Worm (Caenorhabditis elegans) whole organism, L2 larva: ENCODE results near the gene fbxa-89.

Source experiments
- C34F6.9 ChIP-seq: fragments of 150-350 bp; optimal IDR thresholded peaks from 2 replicates; lab custom pipeline; 2014; ENCODE audit warnings: missing biosample characterization, missing genetic modification characterization
- F13H6.1 ChIP-seq: sonication (generic microtip); optimal IDR thresholded peaks from 2 replicates; lab custom pipeline; 2016; ENCODE audit warnings: missing genetic modification characterization, missing compliant biosample characterization
- R02D3.7 ChIP-seq: fragments of 150-350 bp; optimal IDR thresholded peaks from 2 replicates; lab custom pipeline; 2014; ENCODE audit warnings: missing biosample characterization, missing genetic modification characterization
- Y55F3AM.14 ChIP-seq: fragments of 200-800 bp; sonication (Bioruptor generic); optimal IDR thresholded peaks from 2 replicates; lab custom pipeline; 2018; ENCODE audit warnings: mild to moderate bottlenecking, missing genetic modification characterization, missing compliant biosample characterization
- alr-1 ChIP-seq: fragments of 150-350 bp; optimal IDR thresholded peaks from 2 replicates; lab custom pipeline; 2014; ENCODE audit warnings: missing biosample characterization, missing genetic modification characterization
- aly-2 ChIP-seq: fragments of 150-350 bp; optimal IDR thresholded peaks from 2 replicates; lab custom pipeline; 2014; ENCODE audit warnings: missing biosample characterization, missing genetic modification characterization
- ama-1 ChIP-seq: fragments of 150-350 bp; optimal IDR thresholded peaks from 2 replicates; lab custom pipeline; 2018; ENCODE audit warnings: inconsistent platforms
- blmp-1 ChIP-seq: sonication (generic microtip); optimal IDR thresholded peaks from 2 replicates; lab custom pipeline; 2017; ENCODE audit warnings: missing genetic modification characterization, mild to moderate bottlenecking, missing compliant biosample characterization, antibody characterized with exemption, moderate library complexity; ENCODE audit not compliant: insufficient read depth
- ceh-82 ChIP-seq: fragments of 150-350 bp; optimal IDR thresholded peaks from 2 replicates; lab custom pipeline; 2014; ENCODE audit warnings: missing biosample characterization, missing genetic modification characterization
- crh-2 ChIP-seq: sonication (generic microtip); optimal IDR thresholded peaks from 2 replicates; lab custom pipeline; 2017; ENCODE audit warnings: missing biosample characterization, missing genetic modification characterization
- egl-27 ChIP-seq: sonication (generic microtip); optimal IDR thresholded peaks from 3 replicates; lab custom pipeline; 2017; ENCODE audit warnings: missing biosample characterization, missing genetic modification reagents, missing genetic modification characterization
- elt-3 ChIP-seq: sonication (generic microtip); optimal IDR thresholded peaks from 2 replicates; lab custom pipeline; 2017; ENCODE audit warnings: missing biosample characterization, missing genetic modification characterization
- fos-1 ChIP-seq: fragments of 150-350 bp; optimal IDR thresholded peaks from 2 replicates; lab custom pipeline; 2014; ENCODE audit warnings: missing biosample characterization, missing genetic modification characterization
- gmeb-1 ChIP-seq: fragments of 150-350 bp; optimal IDR thresholded peaks from 2 replicates; lab custom pipeline; 2014; ENCODE audit warnings: missing biosample characterization, missing genetic modification characterization
- lin-11 ChIP-seq: fragments of 150-350 bp; sonication (generic microtip); optimal IDR thresholded peaks from 2 replicates; lab custom pipeline; 2014; ENCODE audit warnings: missing biosample characterization, missing genetic modification characterization, inconsistent platforms, mixed read lengths
- lin-13 ChIP-seq: fragments of 150-350 bp; optimal IDR thresholded peaks from 2 replicates; lab custom pipeline; 2014; ENCODE audit warnings: missing biosample characterization, missing genetic modification reagents, missing genetic modification characterization
- lin-39 ChIP-seq: fragments of 150-350 bp; optimal IDR thresholded peaks from 2 replicates; lab custom pipeline; 2014; ENCODE audit warnings: missing biosample characterization, missing genetic modification reagents, missing genetic modification characterization
- lsy-2 ChIP-seq, 2 experiments: fragments of 150-350 bp in 1 of 2; sonication (generic microtip) in 1 of 2; optimal IDR thresholded peaks; 2 replicates each; lab custom pipeline; 2014 to 2017; ENCODE audit warnings: missing biosample characterization in 2 of 2, missing genetic modification characterization in 2 of 2
- mab-5 ChIP-seq: fragments of 150-350 bp; optimal IDR thresholded peaks from 2 replicates; lab custom pipeline; 2014; ENCODE audit warnings: missing biosample characterization, missing genetic modification characterization
- mbf-1 ChIP-seq: sonication (generic microtip); optimal IDR thresholded peaks from 2 replicates; lab custom pipeline; 2017; ENCODE audit warnings: missing biosample characterization, missing genetic modification characterization
- mdl-1 ChIP-seq, 2 experiments: fragments of 150-350 bp in 1 of 2; sonication (generic microtip) in 1 of 2; optimal IDR thresholded peaks; 2 replicates each; lab custom pipeline; 2017; ENCODE audit warnings: missing biosample characterization in 2 of 2, missing genetic modification characterization in 2 of 2
- nhr-10 ChIP-seq: sonication (generic microtip); optimal IDR thresholded peaks from 2 replicates; lab custom pipeline; 2017; ENCODE audit warnings: missing biosample characterization, missing genetic modification characterization
- nhr-11 ChIP-seq: fragments of 150-350 bp; optimal IDR thresholded peaks from 2 replicates; lab custom pipeline; 2014; ENCODE audit warnings: missing biosample characterization, missing genetic modification characterization
- nhr-12 ChIP-seq: fragments of 150-350 bp; optimal IDR thresholded peaks from 2 replicates; lab custom pipeline; 2014; ENCODE audit warnings: missing biosample characterization, missing genetic modification characterization
- nhr-129 ChIP-seq: fragments of 150-350 bp; optimal IDR thresholded peaks from 2 replicates; lab custom pipeline; 2014; ENCODE audit warnings: missing biosample characterization, missing genetic modification characterization
- nhr-21 ChIP-seq: fragments of 150-350 bp; optimal IDR thresholded peaks from 2 replicates; lab custom pipeline; 2014; ENCODE audit warnings: missing biosample characterization, missing genetic modification characterization
- nhr-23 ChIP-seq: fragments of 150-350 bp; optimal IDR thresholded peaks from 2 replicates; lab custom pipeline; 2014; ENCODE audit warnings: missing biosample characterization, missing genetic modification reagents, missing genetic modification characterization
- nhr-237 ChIP-seq: fragments of 150-350 bp; optimal IDR thresholded peaks from 2 replicates; lab custom pipeline; 2014; ENCODE audit warnings: missing biosample characterization, missing genetic modification characterization
- nhr-25 ChIP-seq: fragments of 150-350 bp; sonication (generic microtip); optimal IDR thresholded peaks from 3 replicates; lab custom pipeline; 2014; ENCODE audit warnings: missing biosample characterization, missing genetic modification characterization
- nhr-6 ChIP-seq: fragments of 150-350 bp; optimal IDR thresholded peaks from 2 replicates; lab custom pipeline; 2014; ENCODE audit warnings: missing biosample characterization, missing genetic modification characterization
- nhr-77 ChIP-seq: fragments of 150-350 bp; optimal IDR thresholded peaks from 2 replicates; lab custom pipeline; 2014; ENCODE audit warnings: missing biosample characterization, missing genetic modification characterization
- peb-1 ChIP-seq: fragments of 150-350 bp; optimal IDR thresholded peaks from 2 replicates; lab custom pipeline; 2014; ENCODE audit warnings: missing biosample characterization, missing genetic modification characterization
- sem-4 ChIP-seq: fragments of 150-350 bp; optimal IDR thresholded peaks from 2 replicates; lab custom pipeline; 2014; ENCODE audit warnings: missing biosample characterization, missing genetic modification reagents, missing genetic modification characterization
- skn-1 ChIP-seq: sonication (generic microtip); optimal IDR thresholded peaks from 2 replicates; lab custom pipeline; 2017; ENCODE audit warnings: missing biosample characterization, missing genetic modification characterization
- sma-3 ChIP-seq: sonication (generic microtip); optimal IDR thresholded peaks from 2 replicates; lab custom pipeline; 2016; ENCODE audit warnings: missing genetic modification reagents, missing genetic modification characterization, missing compliant biosample characterization
- sma-9 ChIP-seq, 2 experiments: fragments of 150-350 bp in 1 of 2; sonication (generic microtip) in 1 of 2; optimal IDR thresholded peaks; 2 replicates each; lab custom pipeline; 2014 to 2016; ENCODE audit warnings: missing genetic modification characterization in 2 of 2, mild to moderate bottlenecking in 1 of 2, missing biosample characterization in 1 of 2, missing compliant biosample characterization in 1 of 2, missing genetic modification reagents in 1 of 2, moderate library complexity in 1 of 2
- snpc-4 ChIP-seq: fragments of 150-350 bp; optimal IDR thresholded peaks from 2 replicates; lab custom pipeline; 2014; ENCODE audit warnings: missing biosample characterization, missing genetic modification characterization
- unc-39 ChIP-seq: fragments of 150-350 bp; optimal IDR thresholded peaks from 2 replicates; lab custom pipeline; 2014; ENCODE audit warnings: missing biosample characterization, missing genetic modification characterization
- unc-55 ChIP-seq: fragments of 150-350 bp; sonication (generic microtip); optimal IDR thresholded peaks from 3 replicates; lab custom pipeline; 2014; ENCODE audit warnings: missing biosample characterization, missing genetic modification reagents, missing genetic modification characterization
- unc-62 ChIP-seq: fragments of 150-350 bp; optimal IDR thresholded peaks from 2 replicates; lab custom pipeline; 2014; ENCODE audit warnings: missing biosample characterization, missing genetic modification reagents, missing genetic modification characterization
- zag-1 ChIP-seq: fragments of 150-350 bp; optimal IDR thresholded peaks from 2 replicates; lab custom pipeline; 2014; ENCODE audit warnings: missing biosample characterization, missing genetic modification characterization
- ztf-1 ChIP-seq: fragments of 200-800 bp; sonication (Bioruptor generic); conservative IDR thresholded peaks from 2 replicates; pipeline ENCODE4 v1.3.6; 2022; ENCODE audit warnings: missing genetic modification characterization, missing compliant biosample characterization
- ztf-11 ChIP-seq: sonication (generic microtip); optimal IDR thresholded peaks from 2 replicates; lab custom pipeline; 2017; ENCODE audit warnings: missing biosample characterization, missing genetic modification characterization

Gene fbxa-89

ce11 chrIII:12218078-12218477 lies 17.9 kb upstream of the fbxa-89 start:
- TF ChIP-seq alr-1 (tag; lab: Kevin White, UChicago) = no peak
- no peak for TF ChIP-seq snpc-4 (tag; lab: Kevin White, UChicago)
- no peak for TF ChIP-seq unc-62 (GFP tag; lab: Kevin White, UChicago)
- TF ChIP-seq mab-5 = no peak
- TF ChIP-seq unc-39 (tag; lab: Kevin White, UChicago) = no peak
- no peak for TF ChIP-seq ztf-1
- no peak for TF ChIP-seq nhr-25 (tag; lab: Kevin White, UChicago)
- no peak for TF ChIP-seq R02D3.7 (tag; lab: Kevin White, UChicago)
- TF ChIP-seq peb-1 = no peak
- TF ChIP-seq Y55F3AM.14 (GFP tag; lab: Kevin White, UChicago) = no peak
- no peak for TF ChIP-seq nhr-21 (tag; lab: Kevin White, UChicago)
- TF ChIP-seq skn-1 (tag; lab: Kevin White, UChicago) = no peak
- no peak for TF ChIP-seq C34F6.9 (tag; lab: Kevin White, UChicago)
- TF ChIP-seq blmp-1 (tag; lab: Kevin White, UChicago) = no peak
- no peak for TF ChIP-seq lin-39 (tag; lab: Kevin White, UChicago)
- no peak for TF ChIP-seq nhr-6 (tag; lab: Kevin White, UChicago)

ce11 chrIII:12218633-12219097 lies 17.3 kb upstream of the fbxa-89 start, which contains the start of the genes gex-4 and gphr-1:
gex-4 (minus strand) TSS chrIII:12218634.
gphr-1 (plus strand) TSS chrIII:12219047.
- TF ChIP-seq mdl-1 (tag; optimal IDR thresholded peaks at IDR 0.05; lab: Kevin White, UChicago) (no peak), F13H6.1 (tag; lab: Kevin White, UChicago) (peak; percentile 33), nhr-129 (tag; lab: Kevin White, UChicago) (no peak), alr-1 (tag; lab: Kevin White, UChicago) (no peak), sma-9 (GFP tag; optimal IDR thresholded peaks at IDR 0.05; lab: Kevin White, UChicago) (no peak), sma-9 (tag; optimal IDR thresholded peaks at IDR 0.05; lab: Kevin White, UChicago) (no peak), ceh-82 (no peak), unc-55 (GFP tag; lab: Kevin White, UChicago) (peak; percentile 69), nhr-23 (tag; lab: Kevin White, UChicago) (no peak), nhr-77 (tag; lab: Kevin White, UChicago) (no peak), elt-3 (tag; lab: Kevin White, UChicago) (no peak), nhr-25 (tag; lab: Kevin White, UChicago) (peak; percentile 5), C34F6.9 (tag; lab: Kevin White, UChicago) (peak; percentile 67), snpc-4 (tag; lab: Kevin White, UChicago) (peak; percentile 53), nhr-11 (tag; lab: Kevin White, UChicago) (no peak), gmeb-1 (peak; percentile 48), crh-2 (tag; lab: Kevin White, UChicago) (peak; percentile 29), lin-13 (GFP tag; lab: Kevin White, UChicago) (peak; percentile 57), nhr-6 (tag; lab: Kevin White, UChicago) (no peak), unc-62 (GFP tag; lab: Kevin White, UChicago) (no peak), nhr-21 (tag; lab: Kevin White, UChicago) (no peak), lsy-2 (tag; optimal IDR thresholded peaks at IDR 0.05; lab: Kevin White, UChicago) (peak in 1 of 2 experiments; percentile 76), peb-1 (no peak), nhr-237 (tag; lab: Kevin White, UChicago) (no peak), fos-1 (tag; lab: Kevin White, UChicago) (peak; percentile 41), ztf-1 (no peak), egl-27 (tag; lab: Kevin White, UChicago) (no peak), R02D3.7 (tag; lab: Kevin White, UChicago) (no peak), blmp-1 (tag; lab: Kevin White, UChicago) (no peak), sem-4 (tag; lab: Kevin White, UChicago) (peak; percentile 76), unc-39 (tag; lab: Kevin White, UChicago) (no peak), sma-3 (peak; percentile 52)
- TF ChIP-seq, all 48 proteins: peak for 12

DNA sequence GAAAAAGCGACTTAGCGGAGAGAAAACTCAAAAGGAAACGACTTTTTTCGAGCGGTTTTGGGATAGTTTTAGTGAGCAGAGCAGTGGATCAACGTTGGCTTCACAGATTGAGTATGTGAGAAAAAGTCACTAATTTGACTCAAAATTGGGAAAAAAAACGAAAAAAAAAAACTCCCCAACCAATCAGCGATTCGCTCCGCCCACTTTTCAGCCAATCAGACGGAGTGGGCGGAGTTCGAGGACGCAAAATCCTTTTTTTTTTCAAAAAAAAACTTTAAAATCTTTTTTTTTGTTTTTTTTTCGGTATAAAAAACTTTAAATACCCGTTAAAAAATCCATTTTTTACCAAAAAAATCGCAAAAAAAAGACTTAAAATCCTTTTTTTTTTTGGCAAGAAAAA lies 15.2 kb upstream of the fbxa-89 start:
- no peak for TF ChIP-seq zag-1 (tag; lab: Kevin White, UChicago)
- no peak for TF ChIP-seq ztf-1
- TF ChIP-seq nhr-10 (tag; lab: Kevin White, UChicago) = no peak
- TF ChIP-seq nhr-6 (tag; lab: Kevin White, UChicago) = no peak
- TF ChIP-seq aly-2 (tag; lab: Kevin White, UChicago) = no peak
- no peak for TF ChIP-seq nhr-12
- no peak for TF ChIP-seq ama-1 (lab: Kevin White, UChicago)
- TF ChIP-seq lin-39 (tag; lab: Kevin White, UChicago) = no peak
- no peak for TF ChIP-seq ceh-82
- TF ChIP-seq blmp-1 (tag; lab: Kevin White, UChicago) = no peak
- TF ChIP-seq mbf-1 (tag; lab: Kevin White, UChicago) = no peak
- no peak for TF ChIP-seq alr-1 (tag; lab: Kevin White, UChicago)
- no peak for TF ChIP-seq F13H6.1 (tag; lab: Kevin White, UChicago)
- no peak for TF ChIP-seq ztf-11 (tag; lab: Kevin White, UChicago)
- TF ChIP-seq lin-11 (tag; lab: Kevin White, UChicago) = no peak
- no peak for TF ChIP-seq gmeb-1
